Worm (Caenorhabditis elegans) whole organism, young adult: ENCODE data around the gene R160.13.
"Not testable (repeated sequence)": the region's sequence is repeated elsewhere in the genome, so short reads cannot be mapped to it uniquely, and the experiment has no call there.

ENCODE experiments used
- B0261.1 ChIP-seq: sonication (generic microtip); optimal IDR thresholded peaks from 2 replicates; lab custom pipeline; 2016; ENCODE audit warnings: mild to moderate bottlenecking, missing genetic modification characterization, moderate library complexity, missing compliant biosample characterization
- F33H1.4 ChIP-seq: fragments of 200-800 bp; sonication (Bioruptor generic); IDR thresholded peaks from 2 replicates; pipeline ENCODE4 v1.3.6; 2022; ENCODE audit warnings: missing genetic modification reagents, missing genetic modification characterization, missing compliant biosample characterization
- F57A8.1 ChIP-seq: fragments of 200-800 bp; sonication (Bioruptor generic); optimal IDR thresholded peaks from 2 replicates; lab custom pipeline; 2018; ENCODE audit warnings: mild to moderate bottlenecking, missing genetic modification characterization, moderate library complexity, missing compliant biosample characterization
- ama-1 ChIP-seq, 3 experiments: fragments of 150-350 bp in 1 of 3; sonication (generic microtip) in 2 of 3; optimal IDR thresholded peaks; 2 replicates each; lab custom pipeline; 2014 to 2018; ENCODE audit warnings: missing biosample characterization in 2 of 3, missing genetic modification characterization in 2 of 3, missing genetic modification reagents in 2 of 3
- ceh-58 ChIP-seq: fragments of 200-800 bp; sonication (Bioruptor generic); IDR thresholded peaks from 2 replicates; pipeline ENCODE4 v1.3.6; 2022; ENCODE audit warnings: missing genetic modification characterization, missing compliant biosample characterization
- ceh-91 ChIP-seq: fragments of 200-800 bp; sonication (Bioruptor generic); IDR thresholded peaks from 2 replicates; pipeline ENCODE4 v1.3.6; 2022; ENCODE audit warnings: missing genetic modification reagents, missing genetic modification characterization, missing compliant biosample characterization
- unc-130 ChIP-seq: sonication (generic microtip); optimal IDR thresholded peaks from 2 replicates; lab custom pipeline; 2016; ENCODE audit warnings: missing genetic modification reagents, missing genetic modification characterization, missing compliant biosample characterization
- ztf-6 ChIP-seq: fragments of 200-800 bp; sonication (Bioruptor generic); IDR thresholded peaks from 2 replicates; pipeline ENCODE4 v1.3.6; 2022; ENCODE audit warnings: missing genetic modification reagents, missing genetic modification characterization, missing compliant biosample characterization

DNA sequence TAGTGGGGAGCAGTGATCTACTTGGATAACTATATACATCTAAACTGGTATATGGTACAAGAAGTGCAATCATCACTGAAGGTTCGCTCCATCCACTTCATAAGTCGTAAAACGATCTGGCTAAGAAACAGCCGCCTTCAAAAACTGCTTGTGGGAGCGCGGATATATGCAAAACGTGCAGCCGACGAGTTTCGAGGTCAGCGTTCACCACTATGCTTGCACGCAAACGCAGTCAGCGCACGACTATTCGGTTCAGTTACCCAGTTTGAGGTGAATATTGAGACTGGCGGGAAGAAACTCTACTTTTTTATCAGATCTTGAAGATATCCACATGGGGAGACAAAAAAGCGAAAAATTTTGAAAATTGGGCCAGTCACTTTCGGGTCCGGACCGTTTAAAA, 23.2 kb upstream of the R160.13 start:
- TF ChIP-seq ceh-58 (GFP tag; lab: Robert Waterston, UW); F57A8.1 (GFP tag; lab: Kevin White, UChicago); unc-130 (GFP tag; lab: Kevin White, UChicago); ama-1 (optimal IDR thresholded peaks at IDR 0.05; lab: Kevin White, UChicago); ama-1 (GFP tag; optimal IDR thresholded peaks at IDR 0.05; lab: Kevin White, UChicago); ceh-91 (GFP tag; lab: Robert Waterston, UW); B0261.1; ztf-6 (GFP tag; lab: Robert Waterston, UW); F33H1.4 (GFP tag; lab: Robert Waterston, UW): not testable (repeated sequence)
